Worm (Caenorhabditis elegans): ENCODE results near the gene fipr-11.

ce11 chrV:9922481-9922880, 16.5 kb upstream of the fipr-11 start, which contains the start of gene C50H2.7:
- TF ChIP-seq hnd-1 (tag; optimal IDR thresholded peaks at IDR 0.05) = no peak
- no peak for TF ChIP-seq flt-1 (GFP tag; IDR thresholded peaks at IDR 0.05)
- no peak for TF ChIP-seq ama-1 (optimal IDR thresholded peaks at IDR 0.05)
- TF ChIP-seq F13C5.2 (tag; optimal IDR thresholded peaks at IDR 0.05) = no peak
- no peak for TF ChIP-seq ceh-36 (tag; optimal IDR thresholded peaks at IDR 0.05)
- TF ChIP-seq ceh-13 (GFP tag; optimal IDR thresholded peaks at IDR 0.05) = no peak

Data from whole organism, early embryonic.